Fruit fly (Drosophila melanogaster) whole organism, embryonic: Measurements from ENCODE around the gene Hf.
A peak's percentile ranks its signal among the peaks of the same experiment; 100 is the strongest.

Experiments
- BEAF-32 ChIP-seq: fragments of 200-800 bp; sonication (Bioruptor generic); optimal IDR thresholded peaks from 3 replicates; lab custom pipeline; 2017; ENCODE audit warnings: missing biosample characterization, missing genetic modification characterization, mild to moderate bottlenecking, moderate library complexity, missing genetic modification reagents
- C15 ChIP-seq: fragments of 200-800 bp; sonication (Bioruptor generic); IDR thresholded peaks from 3 replicates; pipeline ENCODE4 v1.3.6; 2022; ENCODE audit warnings: missing biosample characterization, missing genetic modification characterization
- CG10267 ChIP-seq: fragments of 200-800 bp; sonication (Bioruptor generic); optimal IDR thresholded peaks from 2 replicates; lab custom pipeline; 2018; ENCODE audit warnings: missing biosample characterization, mild to moderate bottlenecking, missing genetic modification characterization, moderate library complexity
- CG12769 ChIP-seq: fragments of 200-800 bp; sonication (Bioruptor generic); optimal IDR thresholded peaks from 2 replicates; lab custom pipeline; 2019; ENCODE audit warnings: missing biosample characterization, mild to moderate bottlenecking, missing genetic modification characterization, moderate library complexity
- CG13424 ChIP-seq: fragments of 200-800 bp; sonication (Bioruptor generic); optimal IDR thresholded peaks from 2 replicates; lab custom pipeline; 2019; ENCODE audit warnings: missing biosample characterization, mild to moderate bottlenecking, missing genetic modification characterization, moderate library complexity
- CG14014 ChIP-seq: fragments of 200-800 bp; sonication (Bioruptor generic); IDR thresholded peaks from 2 replicates; pipeline ENCODE4 v1.3.6; 2022; ENCODE audit warnings: missing biosample characterization, missing genetic modification characterization
- CG14965 ChIP-seq: fragments of 200-800 bp; sonication (Bioruptor generic); optimal IDR thresholded peaks from 2 replicates; lab custom pipeline; 2016; ENCODE audit warnings: missing biosample characterization, missing genetic modification characterization, borderline replicate concordance
- CG15601 ChIP-seq: fragments of 200-800 bp; sonication (Bioruptor generic); optimal IDR thresholded peaks from 3 replicates; lab custom pipeline; 2019; ENCODE audit warnings: missing biosample characterization, mild to moderate bottlenecking, missing genetic modification characterization, moderate library complexity
- CG1602 ChIP-seq: fragments of 200-800 bp; sonication (Bioruptor generic); optimal IDR thresholded peaks from 3 replicates; lab custom pipeline; 2016; ENCODE audit warnings: missing biosample characterization, missing genetic modification characterization
- CG17385 ChIP-seq: fragments of 200-800 bp; sonication (Bioruptor generic); optimal IDR thresholded peaks from 3 replicates; lab custom pipeline; 2018; ENCODE audit warnings: missing biosample characterization, mild to moderate bottlenecking, missing genetic modification characterization
- CG1792 ChIP-seq: fragments of 200-800 bp; sonication (Bioruptor generic); optimal IDR thresholded peaks from 2 replicates; lab custom pipeline; 2016; ENCODE audit warnings: missing biosample characterization, missing genetic modification characterization
- CG18764 ChIP-seq: fragments of 200-800 bp; sonication (Bioruptor generic); optimal IDR thresholded peaks from 3 replicates; lab custom pipeline; 2016; ENCODE audit warnings: missing biosample characterization, missing genetic modification characterization
- CG2120 ChIP-seq: fragments of 200-800 bp; sonication (Bioruptor generic); optimal IDR thresholded peaks from 3 replicates; lab custom pipeline; 2016; ENCODE audit warnings: missing biosample characterization, missing genetic modification characterization
- CG2129 ChIP-seq: fragments of 200-800 bp; sonication (Bioruptor generic); IDR thresholded peaks from 2 replicates; pipeline ENCODE4 v1.3.6; 2022; ENCODE audit warnings: missing biosample characterization, missing genetic modification characterization; ENCODE audit not compliant: partially characterized antibody
- CG3065 ChIP-seq: fragments of 200-800 bp; sonication (Bioruptor generic); optimal IDR thresholded peaks from 2 replicates; lab custom pipeline; 2016; ENCODE audit warnings: missing biosample characterization, missing genetic modification characterization
- CG31224 ChIP-seq: fragments of 200-800 bp; sonication (Bioruptor generic); IDR thresholded peaks from 2 replicates; pipeline ENCODE4 v1.3.6; 2022; ENCODE audit warnings: missing biosample characterization, missing genetic modification characterization
- CG4820 ChIP-seq: fragments of 200-800 bp; sonication (Bioruptor generic); optimal IDR thresholded peaks from 3 replicates; lab custom pipeline; 2016; ENCODE audit warnings: missing biosample characterization, missing genetic modification characterization
- CG8765 ChIP-seq: fragments of 200-800 bp; sonication (Bioruptor generic); IDR thresholded peaks from 2 replicates; pipeline ENCODE4 v1.3.6; 2022; ENCODE audit warnings: missing biosample characterization, missing genetic modification characterization
- Dbx ChIP-seq: fragments of 200-800 bp; sonication (Bioruptor generic); IDR thresholded peaks from 3 replicates; pipeline ENCODE4 v1.3.6; 2022; ENCODE audit warnings: missing biosample characterization, missing genetic modification characterization
- Dp ChIP-seq: fragments of 200-800 bp; sonication (Bioruptor generic); optimal IDR thresholded peaks from 2 replicates; lab custom pipeline; 2018; ENCODE audit warnings: missing biosample characterization, mild to moderate bottlenecking, missing genetic modification characterization, moderate library complexity
- Eip74EF ChIP-seq, 2 experiments: fragments of 200-800 bp in 1 of 2; fragments of >200 bp in 1 of 2; sonication (Bioruptor generic) in 1 of 2; optimal IDR thresholded peaks; 2 replicates each; lab custom pipeline; 2017 to 2019; ENCODE audit warnings: missing biosample characterization in 2 of 2, missing genetic modification characterization in 2 of 2, mild to moderate bottlenecking in 1 of 2, moderate library complexity in 1 of 2
- Elba2 ChIP-seq: fragments of 200-800 bp; sonication (Bioruptor generic); optimal IDR thresholded peaks from 3 replicates; lab custom pipeline; 2016; ENCODE audit warnings: missing biosample characterization, missing genetic modification characterization
- HLH4C ChIP-seq: fragments of 200-800 bp; sonication (Bioruptor generic); IDR thresholded peaks from 3 replicates; pipeline ENCODE4 v1.3.6; 2022; ENCODE audit warnings: missing biosample characterization, missing genetic modification characterization; ENCODE audit not compliant: partially characterized antibody
- Mes4 ChIP-seq: fragments of 200-800 bp; sonication (Bioruptor generic); optimal IDR thresholded peaks from 2 replicates; lab custom pipeline; 2016; ENCODE audit warnings: missing biosample characterization, missing genetic modification characterization
- Scr ChIP-seq: fragments of 200-800 bp; sonication (Bioruptor generic); IDR thresholded peaks from 2 replicates; pipeline ENCODE4 v1.3.6; 2022; ENCODE audit warnings: missing biosample characterization, missing genetic modification characterization; ENCODE audit not compliant: partially characterized antibody
- Side ChIP-seq: fragments of 200-800 bp; sonication (Bioruptor generic); optimal IDR thresholded peaks from 2 replicates; lab custom pipeline; 2016; ENCODE audit warnings: missing biosample characterization, missing genetic modification characterization
- Spps ChIP-seq: fragments of 200-800 bp; sonication (Bioruptor generic); optimal IDR thresholded peaks from 2 replicates; lab custom pipeline; 2018; ENCODE audit warnings: missing biosample characterization, mild to moderate bottlenecking, missing genetic modification characterization
- Sry-δ ChIP-seq: fragments of 200-800 bp; sonication (Bioruptor generic); optimal IDR thresholded peaks from 2 replicates; lab custom pipeline; 2016; ENCODE audit warnings: missing biosample characterization, missing genetic modification characterization
- ato ChIP-seq: fragments of 200-800 bp; sonication (Bioruptor generic); IDR thresholded peaks from 2 replicates; pipeline ENCODE4 v1.3.6; 2022; ENCODE audit warnings: missing biosample characterization, missing genetic modification characterization; ENCODE audit not compliant: partially characterized antibody
- chif ChIP-seq, 2 experiments: fragments of 200-800 bp; sonication (Bioruptor generic); optimal IDR thresholded peaks; 3 replicates each; lab custom pipeline; 2016; ENCODE audit warnings: missing biosample characterization in 2 of 2, missing genetic modification characterization in 2 of 2
- dmrt99B ChIP-seq: fragments of 200-800 bp; sonication (Bioruptor generic); optimal IDR thresholded peaks from 2 replicates; lab custom pipeline; 2018; ENCODE audit warnings: missing biosample characterization, mild to moderate bottlenecking, missing genetic modification characterization, moderate library complexity
- ems ChIP-seq: fragments of 200-800 bp; sonication (Bioruptor generic); optimal IDR thresholded peaks from 3 replicates; lab custom pipeline; 2016; ENCODE audit warnings: missing biosample characterization, missing genetic modification characterization
- fd3F ChIP-seq: fragments of 200-800 bp; sonication (Bioruptor generic); optimal IDR thresholded peaks from 2 replicates; lab custom pipeline; 2018; ENCODE audit warnings: missing biosample characterization, mild to moderate bottlenecking, missing genetic modification characterization, moderate library complexity
- gcm ChIP-seq: fragments of 200-800 bp; sonication (Bioruptor generic); optimal IDR thresholded peaks from 2 replicates; lab custom pipeline; 2019; ENCODE audit warnings: missing biosample characterization, mild to moderate bottlenecking, missing genetic modification characterization, moderate library complexity
- gem ChIP-seq: fragments of 200-800 bp; sonication (Bioruptor generic); optimal IDR thresholded peaks from 2 replicates; lab custom pipeline; 2019; ENCODE audit warnings: missing biosample characterization, mild to moderate bottlenecking, missing genetic modification characterization, moderate library complexity
- klu ChIP-seq: fragments of 200-800 bp; sonication (Bioruptor generic); IDR thresholded peaks from 2 replicates; pipeline ENCODE4 v1.3.6; 2022; ENCODE audit warnings: missing biosample characterization, missing genetic modification characterization
- lilli ChIP-seq: fragments of 200-800 bp; sonication (Bioruptor generic); optimal IDR thresholded peaks from 3 replicates; lab custom pipeline; 2016; ENCODE audit warnings: missing biosample characterization, missing genetic modification characterization
- pfk ChIP-seq: fragments of 200-800 bp; sonication (Bioruptor generic); optimal IDR thresholded peaks from 2 replicates; lab custom pipeline; 2018; ENCODE audit warnings: missing biosample characterization, mild to moderate bottlenecking, missing genetic modification characterization, moderate library complexity
- phol ChIP-seq: fragments of 200-800 bp; sonication (Bioruptor generic); optimal IDR thresholded peaks from 3 replicates; lab custom pipeline; 2018; ENCODE audit warnings: missing biosample characterization, mild to moderate bottlenecking, missing genetic modification characterization, moderate library complexity
- prd ChIP-seq, 3 experiments: fragments of >200 bp in 2 of 3; fragments of 200-800 bp in 1 of 3; sonication (Bioruptor generic) in 1 of 3; optimal IDR thresholded peaks in 2 of 3; IDR thresholded peaks in 1 of 3; 2 replicates in 2 of 3; 3 replicates in 1 of 3; pipeline versions ENCODE4 v1.3.6 to Lab custom; 2017 to 2022; ENCODE audit warnings: missing biosample characterization in 1 of 3, missing genetic modification characterization in 1 of 3
- pros ChIP-seq: fragments of 200-800 bp; sonication (Bioruptor generic); optimal IDR thresholded peaks from 3 replicates; lab custom pipeline; 2019; ENCODE audit warnings: missing biosample characterization, mild to moderate bottlenecking, missing genetic modification characterization, moderate library complexity
- rib ChIP-seq: fragments of 200-800 bp; sonication (Bioruptor generic); IDR thresholded peaks from 2 replicates; pipeline ENCODE4 v1.3.6; 2022; ENCODE audit warnings: missing biosample characterization, missing genetic modification characterization
- ro ChIP-seq: fragments of 200-800 bp; sonication (Bioruptor generic); IDR thresholded peaks from 2 replicates; pipeline ENCODE4 v1.3.6; 2022; ENCODE audit warnings: missing biosample characterization, missing genetic modification characterization
- salm ChIP-seq: fragments of 200-800 bp; sonication (Bioruptor generic); optimal IDR thresholded peaks from 2 replicates; lab custom pipeline; 2018; ENCODE audit warnings: missing biosample characterization, mild to moderate bottlenecking, missing genetic modification characterization
- sqz ChIP-seq: fragments of 200-800 bp; sonication (Bioruptor generic); optimal IDR thresholded peaks from 3 replicates; lab custom pipeline; 2018; ENCODE audit warnings: missing biosample characterization, mild to moderate bottlenecking, missing genetic modification characterization
- stc ChIP-seq: fragments of 200-800 bp; sonication (Bioruptor generic); IDR thresholded peaks from 2 replicates; pipeline ENCODE4 v1.3.6; 2022; ENCODE audit warnings: missing biosample characterization, missing genetic modification characterization
- tgo ChIP-seq: fragments of 200-800 bp; sonication (Bioruptor generic); IDR thresholded peaks from 3 replicates; pipeline ENCODE4 v1.3.6; 2022; ENCODE audit warnings: missing biosample characterization, missing genetic modification characterization
- wor ChIP-seq: fragments of 200-800 bp; sonication (Bioruptor generic); IDR thresholded peaks from 2 replicates; pipeline ENCODE4 v1.3.6; 2022; ENCODE audit warnings: missing biosample characterization, missing genetic modification characterization

The Hf gene

dm6 chr2L:19935085-19935846, 32.2 kb downstream of the Hf start (continued):
- TF ChIP-seq BEAF-32 (GFP tag; lab: Kevin White, UChicago) (no peak), lilli (GFP tag; lab: Kevin White, UChicago) (no peak), Spps (tag; lab: Kevin White, UChicago) (no peak), Mes4 (GFP tag; lab: Kevin White, UChicago) (peak; percentile 6), gcm (peak; percentile 62), gem (tag; lab: Kevin White, UChicago) (no peak), Dbx (GFP tag; lab: Robert Waterston, UW) (peak; percentile 44; the same call in 1 of the 3 replicates), tgo (GFP tag; lab: Robert Waterston, UW) (no peak), klu (GFP tag; lab: Robert Waterston, UW) (no peak), ro (no peak), pfk (no peak), sqz (no peak), Dp (GFP tag; lab: Kevin White, UChicago) (no peak), ato (GFP tag; lab: Robert Waterston, UW) (peak; percentile 61; the same call in 1 of the 2 replicates), CG13424 (tag; lab: Kevin White, UChicago) (peak; percentile 24), CG18764 (GFP tag; lab: Kevin White, UChicago) (no peak), CG4820 (GFP tag; lab: Kevin White, UChicago) (no peak), Elba2 (GFP tag; lab: Kevin White, UChicago) (no peak), CG17385 (GFP tag; lab: Kevin White, UChicago) (peak; percentile 32), prd (optimal IDR thresholded peaks at IDR 0.05; lab: Kevin White, UChicago) (no peak), prd (GFP tag; IDR thresholded peaks at IDR 0.05; lab: Robert Waterston, UW) (no peak), CG2120 (GFP tag; lab: Kevin White, UChicago) (no peak), CG3065 (GFP tag; lab: Kevin White, UChicago) (no peak), pros (GFP tag; lab: Kevin White, UChicago) (peak; percentile 48), Eip74EF (GFP tag; optimal IDR thresholded peaks at IDR 0.05; lab: Kevin White, UChicago) (peak in 1 of 2 experiments; percentile 37), Side (GFP tag; lab: Kevin White, UChicago) (no peak), Scr (GFP tag; lab: Robert Waterston, UW) (peak; percentile 40; the same call in 1 of the 2 replicates), CG8765 (no peak), CG12769 (tag; lab: Kevin White, UChicago) (peak; percentile 80), CG14014 (GFP tag; lab: Robert Waterston, UW) (peak; percentile 23; the same call in 1 of the 2 replicates), wor (no peak), HLH4C (GFP tag; lab: Robert Waterston, UW) (peak; percentile 44; the same call in 1 of the 3 replicates), chif (GFP tag; optimal IDR thresholded peaks at IDR 0.05; lab: Kevin White, UChicago) (no peak), rib (GFP tag; lab: Robert Waterston, UW) (peak; percentile 77; the same call in 1 of the 2 replicates), ems (no peak), CG1602 (no peak), CG1792 (GFP tag; lab: Kevin White, UChicago) (no peak), Sry-δ (GFP tag; lab: Kevin White, UChicago) (no peak), salm (no peak), fd3F (no peak), C15 (GFP tag; lab: Robert Waterston, UW) (no peak), CG10267 (tag; lab: Kevin White, UChicago) (no peak), CG2129 (GFP tag; lab: Robert Waterston, UW) (no peak), CG14965 (GFP tag; lab: Kevin White, UChicago) (no peak), phol (tag; lab: Kevin White, UChicago) (no peak), CG15601 (tag; lab: Kevin White, UChicago) (no peak), stc (no peak; the same call in 1 of the 2 replicates), CG31224 (0 out of 2 replicates have a peak, but pooled peaks have one; percentile 12), dmrt99B (tag; lab: Kevin White, UChicago) (no peak)
